Worm (Caenorhabditis elegans) whole organism, L1 larva: Measurements from ENCODE around the gene ndua-7.
A peak's percentile ranks its signal among the peaks of the same experiment; 100 is the strongest.

Experiments used
- F16B12.6 ChIP-seq: fragments of 150-350 bp; optimal IDR thresholded peaks from 2 replicates; lab custom pipeline; 2014; ENCODE audit warnings: missing biosample characterization, missing genetic modification characterization
- Y116A8C.19 ChIP-seq: sonication (generic microtip); optimal IDR thresholded peaks from 2 replicates; lab custom pipeline; 2016; ENCODE audit warnings: missing compliant biosample characterization, missing genetic modification characterization, borderline replicate concordance
- ceh-82 ChIP-seq, 3 experiments: fragments of 150-350 bp in 1 of 3; sonication (generic microtip) in 2 of 3; optimal IDR thresholded peaks; 2 replicates each; lab custom pipeline; 2014 to 2017; ENCODE audit warnings: missing biosample characterization in 3 of 3, missing genetic modification characterization in 3 of 3
- dpl-1 ChIP-seq, 3 experiments: fragments of 150-350 bp in 2 of 3; sonication (generic microtip) in 1 of 3; optimal IDR thresholded peaks; 2 replicates each; lab custom pipeline; 2014 to 2017; ENCODE audit warnings: missing biosample characterization in 3 of 3, missing genetic modification characterization in 3 of 3, missing genetic modification reagents in 3 of 3
- efl-1 ChIP-seq, 4 experiments: fragments of 150-350 bp; optimal IDR thresholded peaks in 3 of 4; peaks in 1 of 4; 1 replicate in 1 of 4; 2 replicates in 3 of 4; lab custom pipeline; 2014; ENCODE audit warnings: missing biosample characterization in 2 of 4, missing genetic modification characterization in 2 of 4, missing genetic modification reagents in 2 of 4
- efl-3 ChIP-seq: fragments of 200-800 bp; sonication (Bioruptor generic); optimal IDR thresholded peaks from 2 replicates; lab custom pipeline; 2018; ENCODE audit warnings: mild to moderate bottlenecking, missing genetic modification characterization, missing compliant biosample characterization
- egl-13 ChIP-seq: sonication (generic microtip); optimal IDR thresholded peaks from 2 replicates; lab custom pipeline; 2016; ENCODE audit warnings: missing genotype, missing genetic modification reagents, missing genetic modification characterization, missing compliant biosample characterization
- ets-5 ChIP-seq: fragments of 200-800 bp; sonication (Bioruptor generic); IDR thresholded peaks from 2 replicates; pipeline ENCODE4 v1.3.6; 2022; ENCODE audit warnings: missing genetic modification characterization, missing compliant biosample characterization
- fkh-10 ChIP-seq: sonication (generic microtip); optimal IDR thresholded peaks from 2 replicates; lab custom pipeline; 2017; ENCODE audit warnings: missing biosample characterization, missing genetic modification reagents, missing genetic modification characterization
- fkh-4 ChIP-seq: sonication (generic microtip); optimal IDR thresholded peaks from 2 replicates; lab custom pipeline; 2016; ENCODE audit warnings: missing compliant biosample characterization, missing genetic modification characterization, borderline replicate concordance
- fkh-8 ChIP-seq: sonication (generic microtip); optimal IDR thresholded peaks from 2 replicates; lab custom pipeline; 2016; ENCODE audit warnings: mild to moderate bottlenecking, missing genetic modification characterization, missing compliant biosample characterization
- lin-35 ChIP-seq, 2 experiments: fragments of 150-350 bp; optimal IDR thresholded peaks; 2 replicates each; lab custom pipeline; 2014; ENCODE audit warnings: missing biosample characterization in 2 of 2, missing genetic modification characterization in 2 of 2, missing genetic modification reagents in 2 of 2
- lin-39 ChIP-seq: fragments of 150-350 bp; optimal IDR thresholded peaks from 2 replicates; lab custom pipeline; 2014; ENCODE audit warnings: missing biosample characterization, missing genetic modification reagents, missing genetic modification characterization
- lsy-2 ChIP-seq, 2 experiments: fragments of 150-350 bp; optimal IDR thresholded peaks; 2 replicates each; lab custom pipeline; 2014; ENCODE audit warnings: missing biosample characterization in 2 of 2, missing genetic modification characterization in 2 of 2
- mab-9 ChIP-seq: fragments of 200-800 bp; sonication (Bioruptor generic); IDR thresholded peaks from 2 replicates; pipeline ENCODE4 v1.3.6; 2022; ENCODE audit warnings: missing genetic modification reagents, missing genetic modification characterization, missing compliant biosample characterization
- mef-2 ChIP-seq: fragments of 150-350 bp; optimal IDR thresholded peaks from 2 replicates; lab custom pipeline; 2014; ENCODE audit warnings: missing biosample characterization, missing genetic modification characterization
- nhr-12 ChIP-seq: sonication (generic microtip); optimal IDR thresholded peaks from 2 replicates; lab custom pipeline; 2017; ENCODE audit warnings: missing biosample characterization, missing genetic modification characterization
- nhr-20 ChIP-seq: sonication (generic microtip); optimal IDR thresholded peaks from 2 replicates; lab custom pipeline; 2016; ENCODE audit warnings: mild to moderate bottlenecking, missing genetic modification characterization, missing compliant biosample characterization
- nhr-28 ChIP-seq: fragments of 150-350 bp; optimal IDR thresholded peaks from 2 replicates; lab custom pipeline; 2014; ENCODE audit warnings: missing biosample characterization, missing genetic modification characterization
- nhr-76 ChIP-seq: sonication (generic microtip); optimal IDR thresholded peaks from 2 replicates; lab custom pipeline; 2017; ENCODE audit warnings: missing biosample characterization, missing genetic modification characterization
- nhr-85 ChIP-seq: sonication (generic microtip); peaks from one replicate; lab custom pipeline; 2016; ENCODE audit warnings: missing genetic modification characterization, inconsistent platforms, missing compliant biosample characterization
- pag-3 ChIP-seq: sonication (generic microtip); optimal IDR thresholded peaks from 2 replicates; lab custom pipeline; 2017; ENCODE audit warnings: missing genetic modification characterization, mild to moderate bottlenecking, missing compliant biosample characterization, antibody characterized with exemption, borderline replicate concordance; ENCODE audit not compliant: insufficient read depth
- pqm-1 ChIP-seq: sonication (generic microtip); optimal IDR thresholded peaks from 3 replicates; lab custom pipeline; 2017; ENCODE audit warnings: missing biosample characterization, missing genetic modification characterization
- rnt-1 ChIP-seq: sonication (generic microtip); optimal IDR thresholded peaks from 2 replicates; lab custom pipeline; 2016; ENCODE audit warnings: mild to moderate bottlenecking, missing genetic modification characterization, moderate library complexity, missing compliant biosample characterization
- skn-1 ChIP-seq: fragments of 150-350 bp; optimal IDR thresholded peaks from 2 replicates; lab custom pipeline; 2014; ENCODE audit warnings: missing biosample characterization, missing genetic modification characterization
- snpc-4 ChIP-seq: fragments of 150-350 bp; optimal IDR thresholded peaks from 2 replicates; lab custom pipeline; 2014; ENCODE audit warnings: missing biosample characterization, missing genetic modification characterization
- snu-23 ChIP-seq: sonication (generic microtip); optimal IDR thresholded peaks from 2 replicates; lab custom pipeline; 2016; ENCODE audit warnings: missing genetic modification characterization, missing compliant biosample characterization
- sptf-1 ChIP-seq: fragments of 150-350 bp; optimal IDR thresholded peaks from 2 replicates; lab custom pipeline; 2014; ENCODE audit warnings: missing biosample characterization, missing genetic modification characterization
- sup-37 ChIP-seq: fragments of 200-800 bp; sonication (Bioruptor generic); optimal IDR thresholded peaks from 2 replicates; lab custom pipeline; 2018; ENCODE audit warnings: mild to moderate bottlenecking, missing genetic modification characterization, missing compliant biosample characterization
- swsn-7 ChIP-seq: sonication (generic microtip); optimal IDR thresholded peaks from 2 replicates; lab custom pipeline; 2016; ENCODE audit warnings: missing genetic modification characterization, missing compliant biosample characterization
- tbx-2 ChIP-seq: sonication (generic microtip); optimal IDR thresholded peaks from 2 replicates; lab custom pipeline; 2016; ENCODE audit warnings: missing genetic modification characterization, missing compliant biosample characterization
- tlp-1 ChIP-seq: fragments of 150-350 bp; optimal IDR thresholded peaks from 2 replicates; lab custom pipeline; 2014; ENCODE audit warnings: missing biosample characterization, missing genetic modification characterization
- zag-1 ChIP-seq: fragments of 150-350 bp; optimal IDR thresholded peaks from 2 replicates; lab custom pipeline; 2014; ENCODE audit warnings: missing biosample characterization, missing genetic modification characterization
- ztf-11 ChIP-seq, 2 experiments: sonication (generic microtip); optimal IDR thresholded peaks; 2 replicates each; lab custom pipeline; 2016 to 2017; ENCODE audit warnings: missing genetic modification characterization in 2 of 2, missing biosample characterization in 1 of 2, missing compliant biosample characterization in 1 of 2

Gene ndua-7

DNA sequence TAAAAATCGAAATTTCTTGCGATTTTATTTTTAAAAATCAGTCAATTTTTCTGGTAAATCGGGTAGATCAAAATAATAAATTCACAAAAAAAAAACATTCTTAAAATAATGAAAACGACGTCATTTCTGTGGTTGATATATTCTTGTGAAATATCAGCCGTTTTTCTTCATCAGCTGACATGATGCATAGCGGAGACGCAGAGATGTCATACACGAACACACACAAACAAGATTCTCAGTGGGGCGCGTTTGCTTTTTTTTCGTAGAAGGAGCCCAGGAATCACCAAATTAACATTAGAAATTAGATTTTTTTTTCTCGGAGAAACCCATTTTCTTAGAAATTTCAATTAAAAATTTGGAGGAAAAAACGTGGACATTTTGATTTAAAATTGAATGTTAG, 46.7 kb downstream of the ndua-7 start (continued):
- TF ChIP-seq ceh-82 (tag; optimal IDR thresholded peaks at IDR 0.05; lab: Kevin White, UChicago): peak; percentile 33 to 90 (median 62)
- peak; percentile 75 for TF ChIP-seq F16B12.6 (tag; lab: Kevin White, UChicago)
- no peak for TF ChIP-seq sptf-1 (tag; lab: Kevin White, UChicago)
- no peak for TF ChIP-seq tlp-1 (tag; lab: Kevin White, UChicago)
- TF ChIP-seq nhr-12 (tag; lab: Kevin White, UChicago): no peak
- no peak for TF ChIP-seq nhr-76 (tag; lab: Kevin White, UChicago)
- TF ChIP-seq mab-9 (GFP tag; lab: Robert Waterston, UW): no peak
- TF ChIP-seq egl-13 (tag; lab: Kevin White, UChicago): no peak
- peak; percentile 77 to 83 (median 79) for TF ChIP-seq dpl-1 (GFP tag; optimal IDR thresholded peaks at IDR 0.05; lab: Kevin White, UChicago)
- peak; percentile 91 for TF ChIP-seq nhr-20 (tag; lab: Kevin White, UChicago)
- TF ChIP-seq skn-1 (tag; lab: Kevin White, UChicago): peak; percentile 93
- no peak for TF ChIP-seq rnt-1 (tag; lab: Kevin White, UChicago)

DNA sequence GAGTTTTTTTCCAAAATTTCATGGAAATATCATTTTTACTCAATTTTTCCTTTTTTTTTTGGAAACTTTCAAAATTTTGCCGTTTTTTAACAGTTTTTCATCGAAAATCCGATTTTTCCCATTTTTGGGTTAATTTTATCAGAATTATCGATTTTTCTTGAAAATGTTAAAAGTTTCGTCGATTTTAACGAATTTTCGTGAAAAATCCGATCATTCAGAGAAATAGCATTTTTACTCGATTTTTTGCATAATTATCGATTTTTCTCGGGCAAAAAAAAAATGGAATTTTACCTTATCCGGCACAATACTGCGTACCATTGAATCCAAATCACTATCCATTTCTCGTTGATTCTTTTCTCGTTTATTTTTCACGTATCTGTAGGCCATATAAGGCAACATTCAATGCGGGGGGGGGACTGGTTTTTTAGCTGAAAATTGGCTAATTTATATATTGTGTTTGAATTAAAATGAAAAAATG, 47.2 kb downstream of the ndua-7 start, which contains the start of gene tbc-14:
TSS of gene tbc-14 (minus strand) at position 428 of the 478 bp plus-strand sequence.
- TF ChIP-seq fkh-4: no peak
- no peak for TF ChIP-seq efl-3 (GFP tag; lab: Kevin White, UChicago)
- TF ChIP-seq nhr-28 (tag; lab: Kevin White, UChicago): no peak
- no peak for TF ChIP-seq rnt-1 (tag; lab: Kevin White, UChicago)
- no peak for TF ChIP-seq mef-2 (tag; lab: Kevin White, UChicago)
- TF ChIP-seq snpc-4 (tag; lab: Kevin White, UChicago): no peak
- TF ChIP-seq efl-1 (optimal IDR thresholded peaks at IDR 0.05; lab: Kevin White, UChicago): no peak
- TF ChIP-seq efl-1 (GFP tag; optimal IDR thresholded peaks at IDR 0.05 in 1 of 2; lab: Kevin White, UChicago): peak in 1 of 2 experiments; percentile 55

DNA sequence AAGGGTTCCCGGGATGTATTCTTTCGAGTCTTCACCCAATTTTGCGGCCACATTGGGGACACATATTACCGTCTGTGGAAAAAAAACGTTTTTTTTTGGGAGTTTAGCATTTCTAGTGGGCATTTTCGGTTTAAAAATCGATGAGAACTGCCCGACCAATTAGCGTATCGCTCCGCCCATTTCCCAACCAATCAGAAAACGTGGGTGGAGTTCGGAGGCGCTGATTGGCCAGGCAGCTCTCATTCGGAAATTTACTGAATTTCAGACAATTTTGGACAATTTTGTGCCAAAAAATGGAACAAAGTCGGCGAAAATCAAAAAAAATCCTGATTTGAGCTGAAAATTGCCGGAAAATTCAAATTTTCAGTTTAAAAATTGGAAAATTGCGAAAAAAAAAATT, 47.8 kb downstream of the ndua-7 start:
- no peak for TF ChIP-seq fkh-10 (GFP tag; lab: Kevin White, UChicago)
- no peak for TF ChIP-seq lin-39 (tag; lab: Kevin White, UChicago)
- TF ChIP-seq nhr-85 (tag; lab: Kevin White, UChicago): peak; percentile 58
- no peak for TF ChIP-seq pag-3 (tag; lab: Kevin White, UChicago)

DNA sequence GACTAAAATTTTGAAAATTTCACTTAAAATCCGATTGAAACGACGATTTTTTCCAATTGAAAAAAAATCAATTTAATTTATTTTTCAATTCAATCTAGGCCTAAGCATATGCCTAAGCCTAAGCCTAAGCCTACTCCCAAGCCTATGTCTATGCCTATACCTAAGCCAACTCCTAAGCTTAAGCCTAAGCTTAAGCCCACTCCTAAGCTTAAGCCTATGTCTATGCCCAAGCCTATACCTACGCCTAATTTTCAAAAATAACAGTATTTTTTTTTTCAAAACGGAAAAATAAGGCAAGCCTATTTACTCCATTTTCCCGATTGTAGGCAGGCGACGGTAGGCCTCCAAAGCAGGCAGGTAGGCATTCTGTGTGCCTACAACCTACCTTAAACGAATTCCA, 50.1 kb downstream of the ndua-7 start:
- TF ChIP-seq lin-35 (GFP tag; optimal IDR thresholded peaks at IDR 0.05; lab: Kevin White, UChicago): no peak
- TF ChIP-seq efl-1 (optimal IDR thresholded peaks at IDR 0.05; lab: Kevin White, UChicago): no peak
- no peak for TF ChIP-seq efl-1 (GFP tag; optimal IDR thresholded peaks at IDR 0.05 in 1 of 2; lab: Kevin White, UChicago)
- TF ChIP-seq pqm-1 (tag; lab: Kevin White, UChicago): no peak
- no peak for TF ChIP-seq ets-5 (GFP tag; lab: Robert Waterston, UW)
- TF ChIP-seq snu-23: no peak
- TF ChIP-seq sptf-1 (tag; lab: Kevin White, UChicago): no peak
- TF ChIP-seq fkh-8 (tag; lab: Kevin White, UChicago): no peak
- no peak for TF ChIP-seq sup-37 (GFP tag; lab: Kevin White, UChicago)
- TF ChIP-seq swsn-7 (tag; lab: Kevin White, UChicago): no peak
- TF ChIP-seq Y116A8C.19: no peak
- TF ChIP-seq zag-1 (tag; lab: Kevin White, UChicago): no peak
- TF ChIP-seq ztf-11 (tag; optimal IDR thresholded peaks at IDR 0.05; lab: Kevin White, UChicago): no peak
- no peak for TF ChIP-seq tbx-2
- TF ChIP-seq pag-3 (tag; lab: Kevin White, UChicago): no peak
- no peak for TF ChIP-seq lin-39 (tag; lab: Kevin White, UChicago)
- TF ChIP-seq nhr-85 (tag; lab: Kevin White, UChicago): no peak
- no peak for TF ChIP-seq nhr-76 (tag; lab: Kevin White, UChicago)
- no peak for TF ChIP-seq lsy-2 (tag; optimal IDR thresholded peaks at IDR 0.05; lab: Kevin White, UChicago)
